Worm (Caenorhabditis elegans): ENCODE results near the gene wdr-5.2.
A peak's percentile ranks its signal among the peaks of the same experiment; 100 is the strongest.

Gene wdr-5.2

ce11 chrX:14312416-14312815, 37.5 kb upstream of the wdr-5.2 start (continued):
- TF ChIP-seq hmg-1.2 (GFP tag; IDR thresholded peaks at IDR 0.05), result peak; percentile 72
- TF ChIP-seq zfh-2 (GFP tag; conservative IDR thresholded peaks at IDR 0.05), result no peak
- TF ChIP-seq snpc-4 (GFP tag; optimal IDR thresholded peaks at IDR 0.05), result peak; percentile 7
- peak in 2 of 4 experiments; percentile 11 to 36 for TF ChIP-seq snpc-4 (tag; optimal IDR thresholded peaks at IDR 0.05)
- TF ChIP-seq Y67H2A.10 (GFP tag; conservative IDR thresholded peaks at IDR 0.05), result no peak
- no peak for TF ChIP-seq F39B2.1 (GFP tag; IDR thresholded peaks at IDR 0.05)
- TF ChIP-seq nhr-90 (tag; optimal IDR thresholded peaks at IDR 0.05), result no peak
- no peak for TF ChIP-seq ekl-4 (GFP tag; IDR thresholded peaks at IDR 0.05)
- no peak for TF ChIP-seq somi-1 (GFP tag; optimal IDR thresholded peaks at IDR 0.05)
- 0 out of 2 replicates have a peak, but pooled peaks have one; percentile 30 for TF ChIP-seq K11D2.4 (GFP tag; IDR thresholded peaks at IDR 0.05)
- TF ChIP-seq lag-1 (GFP tag; IDR thresholded peaks at IDR 0.05), result no peak
- no peak for TF ChIP-seq die-1 (tag; optimal IDR thresholded peaks at IDR 0.05)
- TF ChIP-seq F57C9.4 (tag; optimal IDR thresholded peaks at IDR 0.05), result no peak
- no peak for TF ChIP-seq egl-44 (GFP tag; IDR thresholded peaks at IDR 0.05)
- TF ChIP-seq madf-8 (GFP tag; conservative IDR thresholded peaks at IDR 0.05), result no peak
- no peak for TF ChIP-seq ceh-40 (GFP tag; IDR thresholded peaks at IDR 0.05)
- no peak for TF ChIP-seq ztf-6 (GFP tag; IDR thresholded peaks at IDR 0.05)
- TF ChIP-seq ets-4 (GFP tag; optimal IDR thresholded peaks at IDR 0.05), result no peak
- TF ChIP-seq lin-40 (tag; optimal IDR thresholded peaks at IDR 0.05), result peak; percentile 81
- no peak for TF ChIP-seq rec-8 (tag; optimal IDR thresholded peaks at IDR 0.05)
- TF ChIP-seq rpc-1 (optimal IDR thresholded peaks at IDR 0.05), result no peak
- no peak for TF ChIP-seq rpc-1 (tag; optimal IDR thresholded peaks at IDR 0.05)
- TF ChIP-seq snpc-3.4 (tag; optimal IDR thresholded peaks at IDR 0.05), result peak; percentile 9
- peak; percentile 54 for TF ChIP-seq ZK185.1 (tag; optimal IDR thresholded peaks at IDR 0.05; ENCODE audit: poor library complexity, severe bottlenecking)
- TF ChIP-seq efl-1 (GFP tag; optimal IDR thresholded peaks at IDR 0.05), result no peak
- TF ChIP-seq sptf-2 (GFP tag; optimal IDR thresholded peaks at IDR 0.05), result no peak
- TF ChIP-seq tbx-9 (tag; optimal IDR thresholded peaks at IDR 0.05; ENCODE audit: borderline replicate concordance), result no peak
- peak; percentile 46 for TF ChIP-seq madf-10 (tag; optimal IDR thresholded peaks at IDR 0.05)
- no peak for TF ChIP-seq atf-7 (tag; optimal IDR thresholded peaks at IDR 0.05)
- no peak for TF ChIP-seq C17E4.6 (GFP tag; IDR thresholded peaks at IDR 0.05)
- no peak for TF ChIP-seq ccch-3 (GFP tag; optimal IDR thresholded peaks at IDR 0.05)
- no peak for TF ChIP-seq hrde-1 (tag; optimal IDR thresholded peaks at IDR 0.05; ENCODE audit: borderline replicate concordance)
- TF ChIP-seq fkh-3 (tag; optimal IDR thresholded peaks at IDR 0.05), result no peak
- TF ChIP-seq sea-2 (GFP tag; IDR thresholded peaks at IDR 0.05), result no peak
- TF ChIP-seq F55B11.4 (tag; optimal IDR thresholded peaks at IDR 0.05; ENCODE audit: borderline replicate concordance, insufficient read depth), result no peak
- no peak for TF ChIP-seq F49E8.2 (tag; optimal IDR thresholded peaks at IDR 0.05; ENCODE audit: insufficient read depth)
- TF ChIP-seq madf-3 (GFP tag; IDR thresholded peaks at IDR 0.05), result no peak
- no peak for TF ChIP-seq snpc-1.1 (tag; optimal IDR thresholded peaks at IDR 0.05; ENCODE audit: insufficient read depth)
- TF ChIP-seq let-607 (tag; optimal IDR thresholded peaks at IDR 0.05), result peak in 1 of 2 experiments; percentile 13
- no peak for TF ChIP-seq tlf-1 (GFP tag; optimal IDR thresholded peaks at IDR 0.05)
- TF ChIP-seq lsl-1 (GFP tag; optimal IDR thresholded peaks at IDR 0.05), result no peak
- peak; percentile 40 for TF ChIP-seq gei-17 (GFP tag; optimal IDR thresholded peaks at IDR 0.05)
- no peak for TF ChIP-seq ceh-100 (GFP tag; IDR thresholded peaks at IDR 0.05)
- TF ChIP-seq him-1 (tag; optimal IDR thresholded peaks at IDR 0.05), result no peak
- no peak; the same call in 1 of the 2 replicates for TF ChIP-seq dox-1 (GFP tag; IDR thresholded peaks at IDR 0.05)
- TF ChIP-seq repo-1 (tag; optimal IDR thresholded peaks at IDR 0.05), result no peak
- TF ChIP-seq F57A8.1 (GFP tag; optimal IDR thresholded peaks at IDR 0.05), result no peak
- no peak for TF ChIP-seq ztf-3 (GFP tag; optimal IDR thresholded peaks at IDR 0.05)
